Fruit fly (Drosophila melanogaster) whole organism, adult: Measurements from ENCODE around the gene Kul.

Experiments
- CG11617 ChIP-seq: fragments of 200-800 bp; sonication (Bioruptor generic); optimal IDR thresholded peaks from 2 replicates; lab custom pipeline; 2017; ENCODE audit warnings: mild to moderate bottlenecking, missing biosample characterization, missing genetic modification reagents, missing genetic modification characterization
- CG5204 ChIP-seq: fragments of 200-800 bp; sonication (Bioruptor generic); optimal IDR thresholded peaks from 2 replicates; lab custom pipeline; 2016; ENCODE audit warnings: missing biosample characterization, missing genetic modification characterization

DNA sequence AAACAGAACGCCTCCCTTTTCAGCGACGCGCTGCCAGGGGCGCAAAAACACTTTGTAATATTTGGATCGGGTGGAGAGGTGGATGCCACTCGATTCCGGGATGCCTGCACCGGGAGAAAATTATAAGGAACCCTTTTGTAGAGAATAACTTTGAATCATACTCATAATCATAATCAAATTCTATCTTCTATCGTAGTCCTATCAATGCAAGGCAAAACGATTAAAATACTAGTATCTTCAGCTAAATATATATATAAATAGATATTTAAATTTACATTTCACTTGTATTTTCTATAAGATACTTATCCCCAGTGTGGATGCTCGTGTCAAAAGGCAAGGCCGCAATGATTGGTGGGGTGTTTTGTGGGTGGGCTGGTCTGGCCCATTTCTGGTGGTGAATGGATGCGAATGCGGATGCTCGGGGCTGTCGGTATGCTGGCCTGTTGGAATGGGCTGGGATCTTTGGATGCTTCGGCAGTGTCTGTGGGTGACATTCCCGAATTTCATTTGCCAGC lies 19.8 kb upstream of the Kul start:
- TF ChIP-seq CG11617 (GFP tag; lab: Kevin White, UChicago) = no peak
- no peak for TF ChIP-seq CG5204 (GFP tag; lab: Kevin White, UChicago)
